Worm (Caenorhabditis elegans): Measurements from ENCODE around the gene F10C2.5.

- TF ChIP-seq lin-29 (GFP tag; IDR thresholded peaks at IDR 0.05) (no peak), aly-2 (tag; optimal IDR thresholded peaks at IDR 0.05) (no peak), nhr-111 (GFP tag; optimal IDR thresholded peaks at IDR 0.05) (no peak), dmd-8 (GFP tag; IDR thresholded peaks at IDR 0.05) (no peak), nhr-76 (tag; optimal IDR thresholded peaks at IDR 0.05) (no peak), gei-8 (GFP tag; optimal IDR thresholded peaks at IDR 0.05) (no peak)
These were observed 17.1 kb upstream of the F10C2.5 start for ce11 chrV:12028151-12028550.
